Worm (Caenorhabditis elegans) whole organism, L4/young adult: ENCODE measurements around the gene nspc-7.
"Not testable (repeated sequence)": the region's sequence is repeated elsewhere in the genome, so short reads cannot be mapped to it uniquely, and the experiment has no call there.

Experiments
- W03F9.2 ChIP-seq: fragments of 150-350 bp; optimal IDR thresholded peaks from 2 replicates; lab custom pipeline; 2014; ENCODE audit warnings: missing biosample characterization, missing genetic modification characterization
- dao-5 ChIP-seq: sonication (generic microtip); optimal IDR thresholded peaks from 2 replicates; lab custom pipeline; 2016; ENCODE audit warnings: missing genotype, missing genetic modification characterization, moderate library complexity, missing compliant biosample characterization
- him-1 ChIP-seq: sonication (generic microtip); optimal IDR thresholded peaks from 2 replicates; lab custom pipeline; 2016; ENCODE audit warnings: missing genotype, missing genetic modification reagents, missing genetic modification characterization, missing compliant biosample characterization

nspc-7 gene

DNA sequence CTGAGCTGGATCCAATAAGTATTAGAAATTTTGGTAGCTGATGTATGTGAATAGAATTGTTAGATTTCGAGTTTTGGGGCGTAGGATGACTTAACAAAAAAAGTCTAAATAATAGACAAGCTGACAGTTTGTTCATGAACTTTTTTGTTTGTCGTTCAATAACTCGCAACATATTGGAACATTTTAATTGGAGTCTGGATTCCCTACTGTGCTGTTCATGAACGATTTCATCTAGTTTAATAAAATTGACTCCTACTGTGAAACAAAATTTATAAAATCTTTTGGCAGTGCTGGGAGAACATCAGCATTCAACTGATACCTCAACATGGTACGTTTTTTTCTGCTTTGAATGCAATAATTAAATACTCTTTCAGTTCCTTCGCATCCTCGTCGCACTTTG lies at the start of gene nspc-7:
nspc-7 (plus strand) TSS at position 301 of the 400 bp plus-strand sequence.
- TF ChIP-seq him-1, W03F9.2, dao-5 (tag; lab: Kevin White, UChicago): not testable (repeated sequence)

DNA sequence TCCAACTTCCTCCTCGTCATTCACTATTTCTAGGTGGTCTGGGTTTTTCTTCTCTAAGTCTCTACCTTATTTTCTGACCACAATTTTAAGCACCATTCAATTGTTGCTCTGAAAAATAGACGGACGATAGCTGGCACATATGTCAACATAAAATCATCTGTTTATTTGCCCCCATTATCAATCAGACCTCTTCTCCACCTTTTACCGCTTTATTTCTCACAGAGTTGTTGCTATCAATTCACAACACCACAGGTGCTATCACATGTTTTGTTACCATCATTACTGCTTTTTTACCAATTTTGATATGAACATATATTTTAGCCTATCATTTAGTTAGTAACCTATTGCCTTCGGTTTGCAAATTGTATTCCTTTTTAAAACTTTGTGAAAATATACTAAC lies 48.9 kb upstream of the nspc-7 start:
- TF ChIP-seq W03F9.2 (tag; lab: Kevin White, UChicago) (no peak), dao-5 (tag; lab: Kevin White, UChicago) (no peak)

DNA sequence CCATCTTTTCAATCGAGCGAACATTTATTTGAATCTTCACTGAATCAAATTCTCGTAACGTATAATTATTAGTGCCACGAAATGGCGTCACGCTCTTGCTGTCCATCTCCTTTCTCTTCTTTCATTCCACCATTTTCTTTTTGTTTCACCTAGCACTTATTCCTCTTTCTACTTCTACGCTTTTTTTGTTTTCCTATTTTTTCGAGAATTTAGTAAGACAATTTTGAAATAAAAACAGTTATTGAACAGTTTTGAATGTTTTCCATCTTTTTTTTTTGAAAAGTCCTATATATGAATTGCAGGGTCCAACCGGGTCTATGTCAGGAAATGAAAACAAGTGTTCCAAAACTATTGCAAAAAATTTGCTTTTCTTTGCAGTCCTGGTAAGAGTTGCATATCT lies 46.7 kb upstream of the nspc-7 start, which contains the start of gene T01B10.5:
T01B10.5 (plus strand) TSS at position 301 of the 400 bp plus-strand sequence.
- TF ChIP-seq him-1 (tag; lab: Kevin White, UChicago) (no peak), W03F9.2 (tag; lab: Kevin White, UChicago) (no peak), dao-5 (tag; lab: Kevin White, UChicago) (no peak)

- no peak for TF ChIP-seq dao-5 (tag; lab: Kevin White, UChicago)
- no peak for TF ChIP-seq him-1 (tag; lab: Kevin White, UChicago)
- no peak for TF ChIP-seq W03F9.2 (tag; lab: Kevin White, UChicago)
Measured at ce11 chrX:8499721-8500120, 41.9 kb upstream of the nspc-7 start, which contains the start of gene grd-14. Gene grd-14 (plus strand): TSS chrX:8500021.

ce11 chrX:8500922-8501321 lies 40.7 kb upstream of the nspc-7 start, which contains the start of gene grd-4:
Gene grd-4 (plus strand): TSS chrX:8501222.
- no peak for TF ChIP-seq dao-5 (tag; lab: Kevin White, UChicago)
- no peak for TF ChIP-seq W03F9.2 (tag; lab: Kevin White, UChicago)
- TF ChIP-seq him-1 (tag; lab: Kevin White, UChicago) = no peak

DNA sequence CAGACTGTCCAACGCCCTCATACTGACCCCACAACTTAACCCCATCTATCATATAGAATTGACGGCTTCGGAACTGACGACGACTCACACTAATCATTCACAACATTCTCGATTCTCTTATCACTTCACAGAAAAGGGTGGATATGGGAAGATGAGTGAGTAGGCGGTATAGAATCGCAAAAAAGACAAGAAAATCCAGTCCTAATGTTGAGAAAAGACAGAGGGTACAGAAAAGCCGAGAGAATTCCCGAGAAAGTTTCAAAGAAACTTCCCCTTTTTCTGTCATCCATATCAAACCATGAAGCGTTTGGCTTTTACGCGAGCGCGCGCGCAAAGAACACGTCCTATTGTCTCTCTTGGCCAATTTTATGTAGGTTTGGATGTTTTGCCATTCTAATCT lies 37.5 kb upstream of the nspc-7 start:
- TF ChIP-seq W03F9.2 (tag; lab: Kevin White, UChicago) (no peak), dao-5 (tag; lab: Kevin White, UChicago) (no peak), him-1 (tag; lab: Kevin White, UChicago) (no peak)

ce11 chrX:8507053-8507452 lies 34.6 kb upstream of the nspc-7 start:
- TF ChIP-seq W03F9.2 (tag; lab: Kevin White, UChicago) (no peak), him-1 (tag; lab: Kevin White, UChicago) (no peak), dao-5 (tag; lab: Kevin White, UChicago) (no peak)

- TF ChIP-seq him-1 (tag; lab: Kevin White, UChicago) (no peak), W03F9.2 (tag; lab: Kevin White, UChicago) (no peak), dao-5 (tag; lab: Kevin White, UChicago) (no peak)
Measured at ce11 chrX:8507576-8507975, 34.1 kb upstream of the nspc-7 start, which contains the start of gene H03E18.1. Gene H03E18.1 (plus strand): TSS chrX:8507876.

ce11 chrX:8509088-8509487 lies 32.6 kb upstream of the nspc-7 start:
- TF ChIP-seq him-1 (tag; lab: Kevin White, UChicago) (no peak), dao-5 (tag; lab: Kevin White, UChicago) (no peak), W03F9.2 (tag; lab: Kevin White, UChicago) (no peak)

DNA sequence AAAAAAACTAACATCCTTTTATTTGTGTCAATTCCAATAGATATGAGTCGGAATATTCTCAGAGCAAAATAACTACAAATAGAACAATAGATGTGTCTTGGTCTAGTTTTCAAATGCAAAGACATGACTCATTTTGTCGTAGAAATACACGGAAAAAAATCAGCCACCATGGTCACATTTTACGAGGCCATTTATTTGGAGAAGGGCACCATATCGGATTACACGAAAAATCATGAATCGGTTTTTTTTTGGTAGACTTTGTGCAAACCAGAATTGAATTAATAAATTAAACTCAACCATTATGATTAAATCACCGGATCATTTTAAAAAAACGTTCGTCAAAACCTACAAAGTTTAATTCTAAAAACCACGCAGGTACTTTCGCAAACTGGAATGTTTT lies 21.3 kb upstream of the nspc-7 start, which contains the start of gene H03E18.2:
H03E18.2 (minus strand) TSS at position 101 of the 400 bp plus-strand sequence.
- no peak for TF ChIP-seq him-1 (tag; lab: Kevin White, UChicago)
- TF ChIP-seq W03F9.2 (tag; lab: Kevin White, UChicago) = no peak
- no peak for TF ChIP-seq dao-5 (tag; lab: Kevin White, UChicago)

ce11 chrX:8521614-8522013 lies 20.0 kb upstream of the nspc-7 start, which contains the start of gene C03G5.14:
Gene C03G5.14 (plus strand): TSS chrX:8521914.
- TF ChIP-seq W03F9.2 (tag; lab: Kevin White, UChicago) (no peak), him-1 (tag; lab: Kevin White, UChicago) (no peak), dao-5 (tag; lab: Kevin White, UChicago) (no peak)

DNA sequence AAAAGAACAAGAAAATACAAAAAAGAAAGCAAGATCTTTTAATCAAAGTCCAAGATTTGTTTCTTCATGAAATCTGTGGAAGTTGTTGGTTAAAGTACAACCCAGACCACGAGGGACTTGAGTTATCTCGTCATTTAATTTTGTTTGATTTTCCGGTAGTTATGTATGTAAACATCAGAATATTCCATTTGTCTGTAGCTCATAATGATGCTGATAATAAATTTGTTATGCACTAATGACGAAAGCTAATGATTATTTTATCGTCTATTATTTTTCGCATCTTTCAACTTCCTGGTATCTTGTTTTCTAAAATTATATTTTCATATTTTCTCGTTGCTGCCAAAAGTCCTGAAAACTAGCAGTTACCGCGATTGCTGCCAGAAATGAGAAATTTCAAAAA lies 18.7 kb upstream of the nspc-7 start:
- no peak for TF ChIP-seq dao-5 (tag; lab: Kevin White, UChicago)
- TF ChIP-seq W03F9.2 (tag; lab: Kevin White, UChicago) = no peak
- no peak for TF ChIP-seq him-1 (tag; lab: Kevin White, UChicago)

- TF ChIP-seq dao-5 (tag; lab: Kevin White, UChicago) (no peak), W03F9.2 (tag; lab: Kevin White, UChicago) (no peak), him-1 (tag; lab: Kevin White, UChicago) (no peak)
Measured at ce11 chrX:8527950-8528349, 13.7 kb upstream of the nspc-7 start, which contains the start of gene flp-5. Gene flp-5 (plus strand): TSS chrX:8528250.

DNA sequence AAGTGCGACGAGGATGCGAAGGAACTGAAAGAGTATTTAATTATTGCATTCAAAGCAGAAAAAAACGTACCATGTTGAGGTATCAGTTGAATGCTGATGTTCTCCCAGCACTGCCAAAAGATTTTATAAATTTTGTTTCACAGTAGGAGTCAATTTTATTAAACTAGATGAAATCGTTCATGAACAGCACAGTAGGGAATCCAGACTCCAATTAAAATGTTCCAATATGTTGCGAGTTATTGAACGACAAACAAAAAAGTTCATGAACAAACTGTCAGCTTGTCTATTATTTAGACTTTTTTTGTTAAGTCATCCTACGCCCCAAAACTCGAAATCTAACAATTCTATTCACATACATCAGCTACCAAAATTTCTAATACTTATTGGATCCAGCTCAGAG lies 6.7 kb upstream of the nspc-7 start, which contains the start of gene nspc-1:
nspc-1 (minus strand) TSS at position 101 of the 400 bp plus-strand sequence.
- TF ChIP-seq W03F9.2, him-1, dao-5 (tag; lab: Kevin White, UChicago): not testable (repeated sequence)
